Fruit fly (Drosophila melanogaster): ENCODE data around the gene mats.

Gene mats

DNA sequence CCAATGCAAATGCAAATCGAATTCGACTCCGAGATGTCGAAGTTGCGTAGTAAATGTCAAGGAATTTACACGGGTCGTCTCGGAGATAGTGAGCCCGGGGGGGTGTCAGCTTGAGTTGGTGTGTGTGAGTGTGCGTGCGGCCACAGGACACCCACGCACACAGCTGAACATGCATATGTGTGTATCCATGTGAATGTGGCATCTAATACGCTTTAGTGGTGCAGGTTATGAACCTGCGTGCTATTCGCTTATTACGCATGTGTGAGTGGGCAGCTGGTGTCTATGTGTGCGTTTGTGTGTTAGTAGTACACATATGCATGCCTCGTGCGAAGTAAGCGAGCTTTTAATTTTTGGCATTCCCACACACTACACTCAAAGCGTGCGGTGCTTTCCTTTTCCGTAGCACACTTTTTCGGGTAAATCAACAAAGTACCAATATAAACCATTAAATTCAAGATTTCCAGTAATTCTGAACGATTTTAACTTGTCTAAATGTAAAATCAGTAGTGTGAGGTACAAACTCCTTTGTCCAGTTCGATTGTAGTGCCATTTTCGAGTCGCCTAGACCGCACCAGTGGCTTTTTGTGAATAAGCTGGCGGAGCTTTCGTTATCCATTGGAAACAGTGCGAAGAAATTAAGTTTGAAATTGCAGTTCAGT lies 48.0 kb downstream of the mats start (continued):
- TF ChIP-seq CG3919 (GFP tag; optimal IDR thresholded peaks at IDR 0.05): peak; percentile 67
- no peak for TF ChIP-seq vri (GFP tag; optimal IDR thresholded peaks at IDR 0.05)
- TF ChIP-seq CG4318 (GFP tag; optimal IDR thresholded peaks at IDR 0.05): no peak
- no peak for TF ChIP-seq pdm3 (GFP tag; optimal IDR thresholded peaks at IDR 0.05)
- TF ChIP-seq CG8632 (GFP tag; optimal IDR thresholded peaks at IDR 0.05): peak; percentile 33
- peak in 1 of 2 experiments; percentile 71 for TF ChIP-seq ss (GFP tag; optimal IDR thresholded peaks at IDR 0.05)
- peak; percentile 72 for TF ChIP-seq lz (GFP tag; optimal IDR thresholded peaks at IDR 0.05)
- TF ChIP-seq CG6854 (GFP tag; optimal IDR thresholded peaks at IDR 0.05): no peak
- TF ChIP-seq Ets21C (GFP tag; optimal IDR thresholded peaks at IDR 0.05): peak; percentile 39
- peak; percentile 69 for TF ChIP-seq CG31627 (GFP tag; optimal IDR thresholded peaks at IDR 0.05)
- TF ChIP-seq CG3032 (tag; optimal IDR thresholded peaks at IDR 0.05): peak; percentile 73
- peak; percentile 65 for TF ChIP-seq CG11294 (GFP tag; IDR thresholded peaks at IDR 0.05)
- TF ChIP-seq Blimp-1 (GFP tag; optimal IDR thresholded peaks at IDR 0.05): no peak
- peak; percentile 66 for TF ChIP-seq CG6792 (GFP tag; optimal IDR thresholded peaks at IDR 0.05)
- peak; percentile 66 for TF ChIP-seq achi (GFP tag; optimal IDR thresholded peaks at IDR 0.05)
- no peak for TF ChIP-seq fd85E (GFP tag; optimal IDR thresholded peaks at IDR 0.05)
- peak; percentile 33 for TF ChIP-seq CG11902 (GFP tag; optimal IDR thresholded peaks at IDR 0.05)
- peak; percentile 78 for TF ChIP-seq Eip75B (GFP tag; optimal IDR thresholded peaks at IDR 0.05)
- peak; percentile 69 for TF ChIP-seq cyc (GFP tag; optimal IDR thresholded peaks at IDR 0.05)
- TF ChIP-seq Sox15 (GFP tag; optimal IDR thresholded peaks at IDR 0.05): peak; percentile 43
- no peak for TF ChIP-seq Hr38 (GFP tag; optimal IDR thresholded peaks at IDR 0.05)
- TF ChIP-seq Met (GFP tag; optimal IDR thresholded peaks at IDR 0.05): peak; percentile 69
- TF ChIP-seq Sox14 (GFP tag; optimal IDR thresholded peaks at IDR 0.05): peak; percentile 68
- no peak for TF ChIP-seq fkh (GFP tag; optimal IDR thresholded peaks at IDR 0.05)
- peak; percentile 76 for TF ChIP-seq CG15336 (GFP tag; IDR thresholded peaks at IDR 0.05)
- TF ChIP-seq Eip78C (GFP tag): peak; percentile 86

DNA sequence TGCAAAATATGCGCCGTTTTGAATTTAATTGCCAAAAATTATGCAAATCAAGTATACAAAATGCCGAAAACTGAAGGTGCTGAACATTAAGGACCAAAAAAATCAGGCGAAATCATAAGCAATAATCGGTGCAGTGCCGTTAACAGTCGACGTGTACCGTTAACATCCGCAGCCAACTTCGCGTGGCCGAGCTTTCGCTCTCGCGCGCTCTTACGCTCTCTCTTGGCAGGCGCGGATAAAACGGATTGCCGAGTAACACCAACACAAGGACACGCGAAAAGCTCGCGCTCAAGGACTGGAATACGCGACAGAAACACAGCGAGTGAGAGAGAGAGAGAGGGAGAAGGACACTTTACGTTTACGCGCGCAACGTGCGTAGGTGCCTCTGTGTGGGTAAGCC lies 49.1 kb downstream of the mats start:
- TF ChIP-seq CG8319 (GFP tag; optimal IDR thresholded peaks at IDR 0.05) (no peak), Eip78C (GFP tag) (no peak), CG3919 (GFP tag; optimal IDR thresholded peaks at IDR 0.05) (no peak), eg (GFP tag; IDR thresholded peaks at IDR 0.05) (no peak), Sox15 (GFP tag; optimal IDR thresholded peaks at IDR 0.05) (no peak), Lpt (GFP tag; optimal IDR thresholded peaks at IDR 0.05) (no peak), cyc (GFP tag; optimal IDR thresholded peaks at IDR 0.05) (no peak)
